Worm (Caenorhabditis elegans) whole organism, midembryonic: ENCODE results near the gene ZC84.1.

Experiments used
- klf-2 ChIP-seq: fragments of 200-800 bp; sonication (Bioruptor generic); conservative IDR thresholded peaks from 2 replicates; pipeline ENCODE4 v1.3.6; 2022; ENCODE audit warnings: missing genetic modification reagents, missing genetic modification characterization, missing compliant biosample characterization
- med-1 ChIP-seq: sonication (generic microtip); optimal IDR thresholded peaks from 2 replicates; lab custom pipeline; 2017; ENCODE audit warnings: missing genetic modification characterization, mild to moderate bottlenecking, missing compliant biosample characterization, antibody characterized with exemption, missing genetic modification reagents; ENCODE audit not compliant: insufficient read depth
- ref-1 ChIP-seq: fragments of 200-800 bp; sonication (Bioruptor generic); conservative IDR thresholded peaks from 2 replicates; pipeline ENCODE4 v1.3.6; 2022; ENCODE audit warnings: missing genetic modification reagents, missing genetic modification characterization, missing compliant biosample characterization
- tab-1 ChIP-seq: fragments of 200-800 bp; sonication (Bioruptor generic); IDR thresholded peaks from 2 replicates; pipeline ENCODE4 v1.3.6; 2022; ENCODE audit warnings: missing genetic modification characterization, missing compliant biosample characterization
- ztf-29 ChIP-seq: fragments of 200-800 bp; sonication (Bioruptor generic); IDR thresholded peaks from 2 replicates; pipeline ENCODE4 v1.3.6; 2022; ENCODE audit warnings: missing genetic modification reagents, missing genetic modification characterization, missing compliant biosample characterization

DNA sequence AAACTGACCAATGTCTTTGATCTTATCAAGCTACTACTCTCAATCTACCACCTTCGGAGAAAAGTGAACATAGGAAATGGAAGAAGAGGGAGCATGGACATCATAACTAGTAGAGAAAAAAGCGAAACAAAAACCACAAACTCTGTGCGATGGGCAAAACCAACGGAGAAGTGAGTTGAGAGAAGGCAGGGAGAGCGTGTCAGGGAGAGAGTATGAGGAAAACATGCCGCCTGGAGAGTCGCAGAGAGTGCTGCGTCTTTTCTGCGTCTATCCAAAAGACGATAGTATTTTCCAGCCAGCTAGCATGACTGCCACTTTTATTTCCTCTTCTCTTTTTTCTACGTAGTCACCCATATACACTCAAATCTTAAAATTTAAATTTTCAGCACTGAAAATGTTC, 33.9 kb upstream of the ZC84.1 start, which contains the start of gene saeg-2:
- TF ChIP-seq med-1 (GFP tag; lab: Kevin White, UChicago) = no peak
- no peak for TF ChIP-seq ref-1 (GFP tag; lab: Robert Waterston, UW)
- no peak for TF ChIP-seq tab-1
- no peak for TF ChIP-seq klf-2 (GFP tag; lab: Robert Waterston, UW)
- no peak for TF ChIP-seq ztf-29
